Fruit fly (Drosophila melanogaster): ENCODE results near the gene RpL22.

DNA sequence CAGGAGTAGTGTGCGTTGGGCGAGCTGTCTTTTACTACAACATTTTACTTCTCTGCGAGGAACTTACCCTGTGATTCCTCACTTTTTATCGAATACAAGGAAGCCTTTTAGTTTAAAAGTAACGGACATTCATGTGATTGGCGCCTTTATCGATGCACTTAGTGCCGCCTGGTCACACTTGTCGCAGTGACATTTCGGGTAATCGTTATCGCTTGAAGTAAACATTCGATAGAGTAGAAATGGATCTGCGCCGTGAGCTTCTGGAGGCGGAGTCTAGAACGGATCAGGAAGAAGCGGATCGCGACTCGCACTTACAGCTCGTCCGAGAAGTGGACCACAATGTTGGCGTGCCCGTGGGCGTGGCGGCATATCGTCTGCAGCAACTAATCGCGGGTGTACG lies 28.0 kb upstream of the RpL22 start, which contains the start of gene CG16989:
- TF ChIP-seq Hr83 (GFP tag; optimal IDR thresholded peaks at IDR 0.05; ENCODE audit: poor library complexity, severe bottlenecking): no peak
- TF ChIP-seq woc (GFP tag; optimal IDR thresholded peaks at IDR 0.05): no peak
- no peak for TF ChIP-seq br (GFP tag; optimal IDR thresholded peaks at IDR 0.05)
- no peak for TF ChIP-seq CG32264 (GFP tag; optimal IDR thresholded peaks at IDR 0.05)

Data from whole organism, wandering third instar larva.